Fruit fly (Drosophila melanogaster) Kc167 (cell line): ENCODE data around the gene red.

Source experiments
- Myc ChIP-seq: fragments of >200 bp; optimal IDR thresholded peaks from 2 replicates; lab custom pipeline; 2017; ENCODE audit warnings: missing external identifiers
- Sin3A ChIP-seq: fragments of >200 bp; optimal IDR thresholded peaks from 2 replicates; lab custom pipeline; 2018; ENCODE audit warnings: missing external identifiers
- h ChIP-seq: fragments of >200 bp; optimal IDR thresholded peaks from 3 replicates; lab custom pipeline; 2018; ENCODE audit warnings: missing external identifiers
- insv ChIP-seq: fragments of >200 bp; optimal IDR thresholded peaks from 3 replicates; lab custom pipeline; 2018; ENCODE audit warnings: missing external identifiers
- psq ChIP-seq: fragments of >200 bp; optimal IDR thresholded peaks from 2 replicates; lab custom pipeline; 2017; ENCODE audit warnings: missing external identifiers
- ttk ChIP-seq: sonication (Bioruptor generic); optimal IDR thresholded peaks from 2 replicates; lab custom pipeline; 2017; ENCODE audit warnings: missing external identifiers

dm6 chr3R:14294397-14295018 lies 5.6 kb downstream of the red start:
- TF ChIP-seq Myc = no peak
- TF ChIP-seq insv (lab: Kevin White, UChicago) = no peak
- no peak for TF ChIP-seq ttk (lab: Kevin White, UChicago)
- no peak for TF ChIP-seq psq (lab: Kevin White, UChicago)
- no peak for TF ChIP-seq h (lab: Kevin White, UChicago)
- TF ChIP-seq Sin3A (lab: Kevin White, UChicago) = no peak
